Fruit fly (Drosophila melanogaster) whole organism, prepupa: ENCODE data around the gene CG5172.

ENCODE experiments used
- Blimp-1 ChIP-seq: fragments of 200-800 bp; sonication (Bioruptor generic); optimal IDR thresholded peaks from 3 replicates; lab custom pipeline; 2017; ENCODE audit warnings: missing biosample characterization, missing genetic modification characterization, mild to moderate bottlenecking, moderate library complexity, missing genetic modification reagents
- CG10631 ChIP-seq: fragments of 200-800 bp; sonication (Bioruptor generic); optimal IDR thresholded peaks from 2 replicates; lab custom pipeline; 2016; ENCODE audit warnings: missing biosample characterization, missing genetic modification characterization
- CG11294 ChIP-seq: fragments of 200-800 bp; sonication (Bioruptor generic); IDR thresholded peaks from 2 replicates; pipeline ENCODE4 v1.3.6; 2022; ENCODE audit warnings: missing biosample characterization, missing genetic modification characterization
- CG11762 ChIP-seq: fragments of 200-800 bp; sonication (Bioruptor generic); optimal IDR thresholded peaks from 3 replicates; lab custom pipeline; 2016; ENCODE audit warnings: missing biosample characterization, missing genetic modification characterization; ENCODE audit not compliant: insufficient read depth
- CG15336 ChIP-seq: fragments of 200-800 bp; sonication (Bioruptor generic); IDR thresholded peaks from 2 replicates; pipeline ENCODE4 v1.3.6; 2022; ENCODE audit warnings: missing biosample characterization, missing genetic modification characterization
- CG1621 ChIP-seq: fragments of 200-800 bp; sonication (Bioruptor generic); optimal IDR thresholded peaks from 3 replicates; lab custom pipeline; 2018; ENCODE audit warnings: missing biosample characterization, mild to moderate bottlenecking, missing genetic modification characterization
- CG3032 ChIP-seq: fragments of 200-800 bp; optimal IDR thresholded peaks from 2 replicates; lab custom pipeline; 2019; ENCODE audit warnings: missing biosample characterization, mild to moderate bottlenecking, missing genetic modification characterization, moderate library complexity
- CG31627 ChIP-seq: fragments of 200-800 bp; sonication (Bioruptor generic); optimal IDR thresholded peaks from 3 replicates; lab custom pipeline; 2016; ENCODE audit warnings: missing biosample characterization, missing genetic modification characterization
- CG32006 ChIP-seq: fragments of 200-800 bp; sonication (Bioruptor generic); optimal IDR thresholded peaks from 3 replicates; lab custom pipeline; 2017; ENCODE audit warnings: missing biosample characterization, mild to moderate bottlenecking, missing genetic modification characterization
- CG3919 ChIP-seq: fragments of 200-800 bp; sonication (Bioruptor generic); optimal IDR thresholded peaks from 3 replicates; lab custom pipeline; 2016; ENCODE audit warnings: missing biosample characterization, missing genetic modification characterization
- CG4318 ChIP-seq: fragments of 200-800 bp; sonication (Bioruptor generic); optimal IDR thresholded peaks from 3 replicates; lab custom pipeline; 2017; ENCODE audit warnings: missing biosample characterization, mild to moderate bottlenecking, missing genetic modification characterization
- CG6163 ChIP-seq: fragments of 200-800 bp; sonication (Bioruptor generic); IDR thresholded peaks from 3 replicates; pipeline ENCODE4 v1.3.6; 2022; ENCODE audit warnings: missing biosample characterization, missing genetic modification characterization
- CG6276 ChIP-seq: fragments of 200-800 bp; sonication (Bioruptor generic); optimal IDR thresholded peaks from 2 replicates; lab custom pipeline; 2017; ENCODE audit warnings: missing biosample characterization, mild to moderate bottlenecking, missing genetic modification characterization
- CG6792 ChIP-seq: fragments of 200-800 bp; sonication (Bioruptor generic); optimal IDR thresholded peaks from 3 replicates; lab custom pipeline; 2016; ENCODE audit warnings: missing biosample characterization, missing genetic modification characterization
- CG6808 ChIP-seq: fragments of 200-800 bp; sonication (Bioruptor generic); optimal IDR thresholded peaks from 3 replicates; lab custom pipeline; 2017; ENCODE audit warnings: missing biosample characterization, missing genetic modification characterization, mild to moderate bottlenecking, moderate library complexity, missing genetic modification reagents
- CG6854 ChIP-seq: fragments of 200-800 bp; sonication (Bioruptor generic); optimal IDR thresholded peaks from 2 replicates; lab custom pipeline; 2017; ENCODE audit warnings: missing biosample characterization, mild to moderate bottlenecking, missing genetic modification characterization
- CG8119 ChIP-seq: fragments of 200-800 bp; sonication (Bioruptor generic); IDR thresholded peaks from 3 replicates; pipeline ENCODE4 v1.3.6; 2022; ENCODE audit warnings: missing biosample characterization, missing genetic modification characterization
- Eip75B ChIP-seq: fragments of 200-800 bp; sonication (Bioruptor generic); optimal IDR thresholded peaks from 3 replicates; lab custom pipeline; 2016; ENCODE audit warnings: missing biosample characterization, missing genetic modification characterization
- Eip78C ChIP-seq: fragments of 200-800 bp; sonication (Bioruptor generic); peaks from one replicate; lab custom pipeline; 2016; ENCODE audit warnings: missing biosample characterization, missing genetic modification characterization
- Eip93F ChIP-seq: fragments of 200-800 bp; sonication (Bioruptor generic); optimal IDR thresholded peaks from 2 replicates; lab custom pipeline; 2016; ENCODE audit warnings: missing biosample characterization, mild to moderate bottlenecking, missing genetic modification characterization
- Ets21C ChIP-seq: fragments of 200-800 bp; sonication (Bioruptor generic); optimal IDR thresholded peaks from 3 replicates; lab custom pipeline; 2016; ENCODE audit warnings: missing biosample characterization, missing genetic modification characterization
- Ets96B ChIP-seq: fragments of 200-800 bp; optimal IDR thresholded peaks from 2 replicates; lab custom pipeline; 2019; ENCODE audit warnings: missing biosample characterization, mild to moderate bottlenecking, missing genetic modification characterization, moderate library complexity
- Gug ChIP-seq: fragments of 200-800 bp; sonication (Bioruptor generic); IDR thresholded peaks from 2 replicates; pipeline ENCODE4 v1.3.6; 2022; ENCODE audit warnings: missing biosample characterization, missing genetic modification characterization
- Hr38 ChIP-seq: sonication (Bioruptor generic); optimal IDR thresholded peaks from 2 replicates; lab custom pipeline; 2016; ENCODE audit warnings: missing biosample characterization, missing genetic modification characterization
- Hr39 ChIP-seq: fragments of 200-800 bp; sonication (Bioruptor generic); optimal IDR thresholded peaks from 2 replicates; lab custom pipeline; 2016; ENCODE audit warnings: missing biosample characterization, missing genetic modification characterization
- Lpt ChIP-seq: fragments of 200-800 bp; sonication (Bioruptor generic); optimal IDR thresholded peaks from 3 replicates; lab custom pipeline; 2016; ENCODE audit warnings: missing biosample characterization, missing genetic modification characterization
- OdsH ChIP-seq: fragments of 200-800 bp; sonication (Bioruptor generic); optimal IDR thresholded peaks from 3 replicates; lab custom pipeline; 2016; ENCODE audit warnings: missing biosample characterization, missing genetic modification characterization
- Smox ChIP-seq: fragments of 200-800 bp; sonication (Bioruptor generic); optimal IDR thresholded peaks from 3 replicates; lab custom pipeline; 2016; ENCODE audit warnings: missing biosample characterization, missing genetic modification characterization
- Sox14 ChIP-seq: fragments of 200-800 bp; sonication (Bioruptor generic); optimal IDR thresholded peaks from 3 replicates; lab custom pipeline; 2016; ENCODE audit warnings: missing biosample characterization, missing genetic modification characterization
- Sox15 ChIP-seq: fragments of 200-800 bp; sonication (Bioruptor generic); optimal IDR thresholded peaks from 3 replicates; lab custom pipeline; 2016; ENCODE audit warnings: missing biosample characterization, missing genetic modification characterization
- achi ChIP-seq: fragments of 200-800 bp; sonication (Bioruptor generic); optimal IDR thresholded peaks from 3 replicates; lab custom pipeline; 2016; ENCODE audit warnings: missing biosample characterization, missing genetic modification characterization
- cyc ChIP-seq: fragments of 200-800 bp; sonication (Bioruptor generic); optimal IDR thresholded peaks from 3 replicates; lab custom pipeline; 2016; ENCODE audit warnings: missing biosample characterization, missing genetic modification characterization
- dac ChIP-seq: fragments of 200-800 bp; sonication (Bioruptor generic); optimal IDR thresholded peaks from 2 replicates; lab custom pipeline; 2017; ENCODE audit warnings: missing biosample characterization, mild to moderate bottlenecking, missing genetic modification characterization
- dsx ChIP-seq: fragments of 200-800 bp; optimal IDR thresholded peaks from 3 replicates; lab custom pipeline; 2019; ENCODE audit warnings: missing biosample characterization, mild to moderate bottlenecking, missing genetic modification characterization, moderate library complexity; ENCODE audit not compliant: poor library complexity, severe bottlenecking
- eg ChIP-seq: fragments of 200-800 bp; sonication (Bioruptor generic); IDR thresholded peaks from 3 replicates; pipeline ENCODE4 v1.3.6; 2022; ENCODE audit warnings: missing biosample characterization, missing genetic modification characterization
- esn ChIP-seq: fragments of 200-800 bp; sonication (Bioruptor generic); optimal IDR thresholded peaks from 2 replicates; lab custom pipeline; 2016; ENCODE audit warnings: missing biosample characterization, mild to moderate bottlenecking, missing genetic modification characterization, moderate library complexity
- fd59A ChIP-seq: fragments of 200-800 bp; sonication (Bioruptor generic); optimal IDR thresholded peaks from 2 replicates; lab custom pipeline; 2017; ENCODE audit warnings: missing biosample characterization, mild to moderate bottlenecking, missing genetic modification characterization, missing genetic modification reagents
- fd85E ChIP-seq: fragments of 200-800 bp; sonication (Bioruptor generic); optimal IDR thresholded peaks from 3 replicates; lab custom pipeline; 2016; ENCODE audit warnings: missing biosample characterization, missing genetic modification characterization
- net ChIP-seq: fragments of 200-800 bp; sonication (Bioruptor generic); optimal IDR thresholded peaks from 3 replicates; lab custom pipeline; 2016; ENCODE audit warnings: missing biosample characterization, missing genetic modification characterization
- pdm3 ChIP-seq: fragments of 200-800 bp; sonication (Bioruptor generic); optimal IDR thresholded peaks from 3 replicates; lab custom pipeline; 2016; ENCODE audit warnings: missing biosample characterization, missing genetic modification characterization
- spab ChIP-seq: fragments of 200-800 bp; sonication (Bioruptor generic); optimal IDR thresholded peaks from 2 replicates; lab custom pipeline; 2017; ENCODE audit warnings: missing biosample characterization, mild to moderate bottlenecking, missing genetic modification characterization, missing genetic modification reagents
- ss ChIP-seq, 2 experiments: fragments of 200-800 bp; sonication (Bioruptor generic); optimal IDR thresholded peaks; 2 replicates in 1 of 2; 3 replicates in 1 of 2; lab custom pipeline; 2017 to 2018; ENCODE audit warnings: mild to moderate bottlenecking in 2 of 2, missing biosample characterization in 2 of 2, missing genetic modification characterization in 2 of 2, moderate library complexity in 1 of 2
- svp ChIP-seq: fragments of 200-800 bp; sonication (Bioruptor generic); peaks from one replicate; lab custom pipeline; 2016; ENCODE audit warnings: missing biosample characterization, missing genetic modification characterization
- vri ChIP-seq: fragments of 200-800 bp; sonication (Bioruptor generic); optimal IDR thresholded peaks from 3 replicates; lab custom pipeline; 2016; ENCODE audit warnings: missing biosample characterization, mild to moderate bottlenecking, missing genetic modification characterization

CG5172 gene

dm6 chrX:17178484-17178921 is 42.7 kb upstream of the CG5172 start (continued):
- TF ChIP-seq Eip93F (GFP tag; lab: Kevin White, UChicago), result peak; percentile 96
- peak; percentile 99 for TF ChIP-seq eg (GFP tag; lab: Robert Waterston, UW)
- TF ChIP-seq dsx (GFP tag; lab: Kevin White, UChicago), result peak; percentile 99
- peak; percentile 100 for TF ChIP-seq svp (GFP tag; lab: Kevin White, UChicago)
- no peak for TF ChIP-seq Ets21C (GFP tag; lab: Kevin White, UChicago)
- peak; percentile 100 for TF ChIP-seq Eip78C (GFP tag; lab: Kevin White, UChicago)
- TF ChIP-seq pdm3 (GFP tag; lab: Kevin White, UChicago), result peak; percentile 27
- peak; percentile 31 for TF ChIP-seq vri
- TF ChIP-seq Hr39 (GFP tag; lab: Kevin White, UChicago), result no peak
- TF ChIP-seq Smox (GFP tag; lab: Kevin White, UChicago), result no peak
- no peak for TF ChIP-seq CG6792 (GFP tag; lab: Kevin White, UChicago)
- peak; percentile 100 for TF ChIP-seq CG15336
- peak; percentile 92 for TF ChIP-seq Blimp-1
- peak; percentile 37 for TF ChIP-seq Sox14 (GFP tag; lab: Kevin White, UChicago)
- TF ChIP-seq CG3919, result peak; percentile 98
- TF ChIP-seq esn, result peak; percentile 13
- TF ChIP-seq CG10631 (GFP tag; lab: Kevin White, UChicago), result peak; percentile 88

- no peak for TF ChIP-seq CG11294 (GFP tag; lab: Robert Waterston, UW)
- TF ChIP-seq ss (GFP tag; optimal IDR thresholded peaks at IDR 0.05; lab: Kevin White, UChicago), result no peak
- no peak for TF ChIP-seq cyc (GFP tag; lab: Kevin White, UChicago)
- TF ChIP-seq CG32006 (GFP tag; lab: Kevin White, UChicago), result no peak
Measured at dm6 chrX:17180523-17180922, 40.7 kb upstream of the CG5172 start.

dm6 chrX:17181264-17182198 is 39.7 kb upstream of the CG5172 start:
- TF ChIP-seq Gug, result no peak
- no peak for TF ChIP-seq pdm3 (GFP tag; lab: Kevin White, UChicago)
- TF ChIP-seq spab, result no peak
- 0 out of 3 replicates have a peak, but pooled peaks have one; percentile 21 for TF ChIP-seq CG6163
- no peak for TF ChIP-seq Hr38 (GFP tag; lab: Kevin White, UChicago)
- TF ChIP-seq net (GFP tag; lab: Kevin White, UChicago), result peak; percentile 12
- TF ChIP-seq Hr39 (GFP tag; lab: Kevin White, UChicago), result no peak
- peak; percentile 37 for TF ChIP-seq achi (GFP tag; lab: Kevin White, UChicago)
- TF ChIP-seq Sox15 (GFP tag; lab: Kevin White, UChicago), result no peak
- TF ChIP-seq CG15336, result peak; percentile 52; the same call in 1 of the 2 replicates
- TF ChIP-seq CG1621 (tag; lab: Kevin White, UChicago), result no peak
- TF ChIP-seq Eip75B (GFP tag; lab: Kevin White, UChicago), result no peak
- no peak for TF ChIP-seq Ets21C (GFP tag; lab: Kevin White, UChicago)
- peak; percentile 37 for TF ChIP-seq CG6792 (GFP tag; lab: Kevin White, UChicago)
- no peak for TF ChIP-seq CG3032 (tag; lab: Kevin White, UChicago)
- no peak for TF ChIP-seq CG6854 (GFP tag; lab: Kevin White, UChicago)
- TF ChIP-seq eg (GFP tag; lab: Robert Waterston, UW), result no peak
- no peak for TF ChIP-seq fd85E
- TF ChIP-seq Eip78C (GFP tag; lab: Kevin White, UChicago), result peak; percentile 73
- peak; percentile 11 for TF ChIP-seq CG10631 (GFP tag; lab: Kevin White, UChicago)
- no peak for TF ChIP-seq CG4318 (GFP tag; lab: Kevin White, UChicago)
- TF ChIP-seq Ets96B, result no peak
- no peak for TF ChIP-seq Lpt (GFP tag; lab: Kevin White, UChicago)
- peak; percentile 50; the same call in 2 of the 3 replicates for TF ChIP-seq CG8119 (GFP tag; lab: Robert Waterston, UW)
- TF ChIP-seq CG11294 (GFP tag; lab: Robert Waterston, UW), result no peak
- TF ChIP-seq esn, result peak; percentile 48
- TF ChIP-seq CG11762 (GFP tag; lab: Kevin White, UChicago), result no peak
- TF ChIP-seq CG6808 (GFP tag; lab: Kevin White, UChicago), result no peak
- no peak for TF ChIP-seq CG31627 (GFP tag; lab: Kevin White, UChicago)
- TF ChIP-seq CG6276 (GFP tag; lab: Kevin White, UChicago), result no peak
- TF ChIP-seq CG3919, result peak; percentile 23
- TF ChIP-seq Smox (GFP tag; lab: Kevin White, UChicago), result peak; percentile 33
- TF ChIP-seq OdsH (GFP tag; lab: Kevin White, UChicago), result peak; percentile 41
- TF ChIP-seq dac (GFP tag; lab: Kevin White, UChicago), result no peak
- no peak for TF ChIP-seq fd59A (GFP tag; lab: Kevin White, UChicago)
